Worm (Caenorhabditis elegans): ENCODE results near the gene irld-15.
"Not testable (repeated sequence)": the region's sequence is repeated elsewhere in the genome, so short reads cannot be mapped to it uniquely, and the experiment has no call there.

- not testable (repeated sequence) for TF ChIP-seq ama-1 (optimal IDR thresholded peaks at IDR 0.05); flt-1 (GFP tag; IDR thresholded peaks at IDR 0.05); ceh-13 (GFP tag; optimal IDR thresholded peaks at IDR 0.05); scrt-1 (GFP tag; IDR thresholded peaks at IDR 0.05); hnd-1 (tag; optimal IDR thresholded peaks at IDR 0.05); F13C5.2 (tag; optimal IDR thresholded peaks at IDR 0.05); B0310.2 (tag; optimal IDR thresholded peaks at IDR 0.05); tbx-11 (GFP tag; IDR thresholded peaks at IDR 0.05); hmbx-1 (tag; optimal IDR thresholded peaks at IDR 0.05); tbx-37 (GFP tag; conservative IDR thresholded peaks at IDR 0.05); pes-1 (GFP tag; IDR thresholded peaks at IDR 0.05); aly-1 (tag; optimal IDR thresholded peaks at IDR 0.05)
These were observed 18.8 kb upstream of the irld-15 start, which contains the start of gene pud-1.2 for ce11 chrV:2322466-2322865.

Data from whole organism, early embryonic.